Worm (Caenorhabditis elegans): ENCODE data around the gene col-117.

col-117 gene

ce11 chrIV:8819471-8819870 lies 4.5 kb downstream of the col-117 start:
- no peak for TF ChIP-seq dmd-9 (GFP tag; IDR thresholded peaks at IDR 0.05)
- no peak for TF ChIP-seq lir-3 (tag; optimal IDR thresholded peaks at IDR 0.05)
- no peak for TF ChIP-seq saeg-2 (GFP tag; IDR thresholded peaks at IDR 0.05)
- TF ChIP-seq Y75B8A.6 (GFP tag; IDR thresholded peaks at IDR 0.05): no peak
- TF ChIP-seq T26A8.4 (GFP tag; IDR thresholded peaks at IDR 0.05): no peak
- no peak for TF ChIP-seq tag-97 (GFP tag; IDR thresholded peaks at IDR 0.05)
- TF ChIP-seq set-16 (GFP tag; IDR thresholded peaks at IDR 0.05): no peak
- no peak for TF ChIP-seq nhr-48 (tag; optimal IDR thresholded peaks at IDR 0.05)
- no peak for TF ChIP-seq dmd-6 (GFP tag; IDR thresholded peaks at IDR 0.05)
- TF ChIP-seq fkh-10 (GFP tag; optimal IDR thresholded peaks at IDR 0.05): no peak

ce11 chrIV:8817639-8818038 lies 6.4 kb downstream of the col-117 start, which contains the start of gene T28C6.10:
TSS of gene T28C6.10 (plus strand) at chrIV:8817939.
- TF ChIP-seq vab-7 (GFP tag; IDR thresholded peaks at IDR 0.05) (no peak), T26A8.4 (GFP tag; IDR thresholded peaks at IDR 0.05) (no peak), lin-38 (GFP tag; IDR thresholded peaks at IDR 0.05) (no peak), zfp-2 (tag; optimal IDR thresholded peaks at IDR 0.05) (no peak), hmg-1.1 (GFP tag; IDR thresholded peaks at IDR 0.05) (no peak), nhr-237 (tag; optimal IDR thresholded peaks at IDR 0.05) (no peak), sdz-12 (GFP tag; optimal IDR thresholded peaks at IDR 0.05) (no peak), zfp-3 (GFP tag; conservative IDR thresholded peaks at IDR 0.05) (no peak), tra-1 (GFP tag; IDR thresholded peaks at IDR 0.05) (no peak), spr-1 (tag; optimal IDR thresholded peaks at IDR 0.05) (no peak)

- TF ChIP-seq pha-4 (GFP tag; IDR thresholded peaks at IDR 0.05): no peak
- no peak for TF ChIP-seq pha-4 (tag; optimal IDR thresholded peaks at IDR 0.05)
- TF ChIP-seq nhr-111 (GFP tag; optimal IDR thresholded peaks at IDR 0.05): no peak
- TF ChIP-seq nhr-28 (tag; optimal IDR thresholded peaks at IDR 0.05): no peak
- no peak for TF ChIP-seq nhr-10 (tag; optimal IDR thresholded peaks at IDR 0.05)
- no peak for TF ChIP-seq sdz-12 (GFP tag; optimal IDR thresholded peaks at IDR 0.05)
- TF ChIP-seq set-16 (GFP tag; IDR thresholded peaks at IDR 0.05): peak; percentile 93; the same call in 1 of the 2 replicates
- TF ChIP-seq dmd-8 (GFP tag; IDR thresholded peaks at IDR 0.05): 0 out of 2 replicates have a peak, but pooled peaks have one; percentile 7
- TF ChIP-seq lsy-2 (tag; optimal IDR thresholded peaks at IDR 0.05): no peak
- no peak for TF ChIP-seq unc-62 (GFP tag; optimal IDR thresholded peaks at IDR 0.05 in 1 of 2)
- TF ChIP-seq unc-62 (tag; optimal IDR thresholded peaks at IDR 0.05): no peak
- TF ChIP-seq nhr-237 (tag; optimal IDR thresholded peaks at IDR 0.05): no peak
Observed at ce11 chrIV:8816617-8817016, 7.4 kb downstream of the col-117 start.

- TF ChIP-seq dmd-9 (GFP tag; IDR thresholded peaks at IDR 0.05) (no peak), gei-8 (GFP tag; optimal IDR thresholded peaks at IDR 0.05) (no peak), nhr-77 (tag; optimal IDR thresholded peaks at IDR 0.05) (no peak), Y5F2A.4 (GFP tag; optimal IDR thresholded peaks at IDR 0.05) (no peak), lin-39 (tag; optimal IDR thresholded peaks at IDR 0.05) (no peak), R02D3.7 (tag; optimal IDR thresholded peaks at IDR 0.05) (no peak), ceh-20 (GFP tag; IDR thresholded peaks at IDR 0.05) (no peak), pha-4 (GFP tag; IDR thresholded peaks at IDR 0.05) (no peak), pha-4 (tag; optimal IDR thresholded peaks at IDR 0.05) (no peak)
Observed at ce11 chrIV:8816029-8816428, 8.0 kb downstream of the col-117 start, which contains the start of gene grsp-2. TSS of gene grsp-2 (plus strand) at chrIV:8816329.

- TF ChIP-seq nhr-48 (tag; optimal IDR thresholded peaks at IDR 0.05) (no peak), nhr-28 (tag; optimal IDR thresholded peaks at IDR 0.05) (peak; percentile 75), hlh-30 (tag; optimal IDR thresholded peaks at IDR 0.05; ENCODE audit: insufficient read depth) (peak; percentile 0)
Observed at ce11 chrIV:8815162-8815561, 8.8 kb downstream of the col-117 start.
